Worm (Caenorhabditis elegans): ENCODE data around the gene F58E2.2.

ce11 chrIV:3478911-3479385, 9.1 kb downstream of the F58E2.2 start, which contains the start of the genes srz-70 and C09G12.5:
- no peak for TF ChIP-seq nhr-28 (tag; optimal IDR thresholded peaks at IDR 0.05)
- TF ChIP-seq unc-62 (GFP tag; optimal IDR thresholded peaks at IDR 0.05) = no peak
- TF ChIP-seq pha-4 (tag; optimal IDR thresholded peaks at IDR 0.05) = no peak
- TF ChIP-seq ces-1 (GFP tag; optimal IDR thresholded peaks at IDR 0.05) = no peak

Data from whole organism, mixed stage, embryonic.